Worm (Caenorhabditis elegans): ENCODE measurements around the gene F53F1.2.
"Not testable (repeated sequence)": the region's sequence is repeated elsewhere in the genome, so short reads cannot be mapped to it uniquely, and the experiment has no call there.

Gene F53F1.2

ce11 chrV:13441661-13442060 lies 35.0 kb downstream of the F53F1.2 start, which contains the start of gene col-162:
Gene col-162 (plus strand): TSS chrV:13441961.
- TF ChIP-seq lir-3 (tag; optimal IDR thresholded peaks at IDR 0.05; ENCODE audit: poor library complexity) (no peak), zip-4 (GFP tag; optimal IDR thresholded peaks at IDR 0.05) (no peak), C04F5.9 (tag; optimal IDR thresholded peaks at IDR 0.05) (no peak), ceh-8 (GFP tag; optimal IDR thresholded peaks at IDR 0.05) (no peak), elt-2 (tag; optimal IDR thresholded peaks at IDR 0.05) (no peak)

DNA sequence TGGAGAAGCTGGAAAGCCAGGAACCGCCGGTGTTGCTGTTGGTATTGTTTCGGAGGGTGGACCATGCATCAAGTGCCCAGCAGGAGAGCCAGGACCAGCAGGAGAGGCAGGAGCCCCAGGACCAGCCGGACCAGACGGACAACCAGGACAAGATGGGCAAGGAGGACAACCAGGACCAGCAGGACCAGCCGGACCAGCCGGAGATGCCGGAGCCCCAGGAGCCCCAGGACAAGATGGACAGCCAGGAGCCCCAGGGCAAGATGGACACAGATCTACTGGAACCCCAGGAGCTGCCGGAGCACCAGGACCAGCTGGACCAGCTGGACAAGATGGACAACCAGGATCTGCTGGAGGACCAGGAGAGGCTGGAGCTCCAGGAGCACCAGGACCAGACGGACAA lies 36.2 kb downstream of the F53F1.2 start:
- TF ChIP-seq isw-1 (GFP tag; IDR thresholded peaks at IDR 0.05) (no peak), nhr-85 (tag) (no peak), ceh-63 (GFP tag; optimal IDR thresholded peaks at IDR 0.05) (no peak), sox-4 (tag; optimal IDR thresholded peaks at IDR 0.05) (no peak), unc-30 (tag; optimal IDR thresholded peaks at IDR 0.05) (no peak), pag-3 (tag; optimal IDR thresholded peaks at IDR 0.05; ENCODE audit: borderline replicate concordance, insufficient read depth) (no peak), nhr-71 (tag; optimal IDR thresholded peaks at IDR 0.05) (no peak), skn-1 (tag; optimal IDR thresholded peaks at IDR 0.05) (no peak), ama-1 (optimal IDR thresholded peaks at IDR 0.05) (no peak), irx-1 (tag; optimal IDR thresholded peaks at IDR 0.05) (no peak), ztf-4 (tag; optimal IDR thresholded peaks at IDR 0.05) (no peak), lin-35 (GFP tag; optimal IDR thresholded peaks at IDR 0.05) (no peak), jun-1 (tag; optimal IDR thresholded peaks at IDR 0.05) (no peak), nhr-84 (tag; optimal IDR thresholded peaks at IDR 0.05) (no peak), ets-5 (GFP tag; IDR thresholded peaks at IDR 0.05) (no peak), mdl-1 (tag; optimal IDR thresholded peaks at IDR 0.05) (no peak), fos-1 (tag; optimal IDR thresholded peaks at IDR 0.05) (no peak), efl-1 (optimal IDR thresholded peaks at IDR 0.05) (no peak), efl-1 (GFP tag; optimal IDR thresholded peaks at IDR 0.05 in 1 of 2) (no peak), unc-98 (GFP tag; IDR thresholded peaks at IDR 0.05) (no peak), dpl-1 (GFP tag; optimal IDR thresholded peaks at IDR 0.05) (no peak)

DNA sequence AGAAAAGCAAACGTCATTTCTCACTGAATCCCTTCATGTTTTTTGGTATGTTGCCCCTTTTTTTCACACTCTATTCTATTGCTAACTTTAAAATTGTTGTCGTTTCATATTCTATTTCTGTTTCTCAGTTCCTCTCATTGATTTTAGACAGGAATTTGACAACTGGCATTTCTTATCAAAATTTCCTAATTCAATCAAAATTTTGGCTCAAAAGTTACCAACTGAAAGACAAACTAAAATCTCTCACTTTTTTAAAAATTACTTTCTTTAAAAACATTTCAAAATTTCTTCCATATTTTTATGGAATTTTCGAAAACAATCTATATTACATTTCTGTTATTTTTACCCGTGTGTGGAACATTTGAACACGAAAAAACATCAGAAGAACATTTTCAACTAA lies 36.9 kb downstream of the F53F1.2 start, which contains the start of gene Y2H9A.6:
Gene Y2H9A.6, plus strand, starts transcription at position 301 of the 400 bp plus-strand sequence.
- not testable (repeated sequence) for TF ChIP-seq nhr-47 (tag; optimal IDR thresholded peaks at IDR 0.05); unc-62 (GFP tag; optimal IDR thresholded peaks at IDR 0.05); tbx-2 (tag; optimal IDR thresholded peaks at IDR 0.05)

DNA sequence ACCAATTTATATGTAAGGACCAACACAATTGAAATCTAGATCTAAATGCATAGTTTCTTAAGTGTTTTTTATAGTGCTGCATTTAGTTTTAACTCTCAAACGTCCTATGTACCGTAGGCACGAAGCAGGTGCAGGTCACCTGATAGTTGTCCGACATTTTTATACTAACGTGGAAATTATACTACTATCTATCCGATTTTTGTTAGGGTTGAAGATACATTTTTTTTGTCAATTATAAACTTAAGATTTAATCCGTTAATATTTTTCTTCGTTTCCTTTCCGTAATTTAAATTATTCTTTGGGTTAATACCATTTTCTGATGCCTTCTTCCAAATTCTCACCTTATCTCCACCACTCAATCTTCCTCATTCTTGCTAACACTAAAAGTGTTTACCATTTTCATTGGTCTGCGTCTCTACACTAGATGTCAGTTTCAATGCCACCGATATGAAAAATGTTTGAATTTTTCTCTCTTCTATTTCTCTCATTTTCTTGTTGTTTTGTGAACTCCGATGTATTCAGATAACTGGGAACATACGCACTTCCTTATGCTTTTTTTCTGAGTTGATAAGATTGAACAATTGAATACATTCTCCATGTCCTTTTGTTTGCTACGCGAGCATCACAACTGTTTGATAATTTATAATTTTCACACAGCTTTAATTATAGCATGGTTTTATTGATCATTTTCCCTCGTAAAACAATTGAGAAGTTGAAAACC lies 38.8 kb downstream of the F53F1.2 start, which contains the start of gene Y2H9A.4:
Gene Y2H9A.4, plus strand, starts transcription at position 671 of the 721 bp plus-strand sequence.
- TF ChIP-seq irx-1 (tag; optimal IDR thresholded peaks at IDR 0.05) = no peak
- TF ChIP-seq nhr-20 (tag; optimal IDR thresholded peaks at IDR 0.05) = peak; percentile 46
- no peak for TF ChIP-seq ceh-90 (tag; optimal IDR thresholded peaks at IDR 0.05)
- TF ChIP-seq elt-2 (tag; optimal IDR thresholded peaks at IDR 0.05) = no peak
- TF ChIP-seq zip-4 (GFP tag; optimal IDR thresholded peaks at IDR 0.05) = no peak
- peak; percentile 49 for TF ChIP-seq snu-23 (GFP tag; optimal IDR thresholded peaks at IDR 0.05)
- TF ChIP-seq nhr-237 (tag; optimal IDR thresholded peaks at IDR 0.05) = no peak
- TF ChIP-seq tbx-2 (tag; optimal IDR thresholded peaks at IDR 0.05) = no peak
- TF ChIP-seq tlp-1 (tag; optimal IDR thresholded peaks at IDR 0.05) = no peak
- no peak for TF ChIP-seq mdl-1 (tag; optimal IDR thresholded peaks at IDR 0.05)
- peak; percentile 48 for TF ChIP-seq blmp-1 (tag; optimal IDR thresholded peaks at IDR 0.05)
- TF ChIP-seq egl-27 (tag; optimal IDR thresholded peaks at IDR 0.05) = no peak
- TF ChIP-seq nhr-71 (tag; optimal IDR thresholded peaks at IDR 0.05) = peak; percentile 38
- TF ChIP-seq lsy-2 (tag; optimal IDR thresholded peaks at IDR 0.05) = peak; percentile 5 to 37
- TF ChIP-seq unc-130 (tag; optimal IDR thresholded peaks at IDR 0.05) = no peak
- TF ChIP-seq rnt-1 (tag; optimal IDR thresholded peaks at IDR 0.05) = peak; percentile 13
- TF ChIP-seq skn-1 (tag; optimal IDR thresholded peaks at IDR 0.05) = no peak
- TF ChIP-seq nhr-85 (tag) = peak; percentile 80
- peak in 1 of 2 experiments; percentile 4 for TF ChIP-seq efl-1 (optimal IDR thresholded peaks at IDR 0.05)
- TF ChIP-seq efl-1 (GFP tag; optimal IDR thresholded peaks at IDR 0.05 in 1 of 2) = no peak
- no peak for TF ChIP-seq fkh-10 (GFP tag; optimal IDR thresholded peaks at IDR 0.05)

Data from whole organism, L1 larva.